Fruit fly (Drosophila melanogaster): Measurements from ENCODE around the gene CG14275.
A peak's percentile ranks its signal among the peaks of the same experiment; 100 is the strongest.

The CG14275 gene

dm6 chr2L:8342395-8342794 lies 15.1 kb downstream of the CG14275 start, which contains the start of gene CG14273:
CG14273 (plus strand) TSS chr2L:8342695.
- TF ChIP-seq D (optimal IDR thresholded peaks at IDR 0.05), result no peak
- no peak for TF ChIP-seq D (GFP tag; optimal IDR thresholded peaks at IDR 0.05)
- TF ChIP-seq CG3838 (GFP tag; optimal IDR thresholded peaks at IDR 0.05), result no peak
- TF ChIP-seq sens (GFP tag), result peak; percentile 11
- no peak for TF ChIP-seq CG12659 (GFP tag; optimal IDR thresholded peaks at IDR 0.05)

dm6 chr2L:8344536-8344935 lies 17.3 kb downstream of the CG14275 start:
- TF ChIP-seq sug (tag; optimal IDR thresholded peaks at IDR 0.05) (peak; percentile 51), BtbVII (GFP tag; optimal IDR thresholded peaks at IDR 0.05) (peak; percentile 2), Antp (GFP tag; optimal IDR thresholded peaks at IDR 0.05) (no peak), Pdp1 (GFP tag; optimal IDR thresholded peaks at IDR 0.05) (no peak), Hey (tag; optimal IDR thresholded peaks at IDR 0.05) (peak; percentile 14), CG18599 (GFP tag; optimal IDR thresholded peaks at IDR 0.05) (no peak), YL-1 (GFP tag; optimal IDR thresholded peaks at IDR 0.05) (no peak), CG15011 (GFP tag; optimal IDR thresholded peaks at IDR 0.05) (no peak), PHDP (tag; optimal IDR thresholded peaks at IDR 0.05) (no peak), CG5180 (GFP tag; optimal IDR thresholded peaks at IDR 0.05) (peak; percentile 74), Hr78 (GFP tag; optimal IDR thresholded peaks at IDR 0.05) (peak in 1 of 2 experiments; percentile 68), CG2712 (tag; optimal IDR thresholded peaks at IDR 0.05) (no peak), exex (tag; optimal IDR thresholded peaks at IDR 0.05) (peak; percentile 96), HmgD (GFP tag; optimal IDR thresholded peaks at IDR 0.05) (no peak), CG2129 (GFP tag; IDR thresholded peaks at IDR 0.05; ENCODE audit: partially characterized antibody) (no peak), Hmx (GFP tag; optimal IDR thresholded peaks at IDR 0.05) (no peak), lab (GFP tag; optimal IDR thresholded peaks at IDR 0.05) (peak; percentile 39), CG7556 (GFP tag; optimal IDR thresholded peaks at IDR 0.05) (no peak), pzg (GFP tag; optimal IDR thresholded peaks at IDR 0.05) (no peak), Sin3A (optimal IDR thresholded peaks at IDR 0.05) (no peak), CG32532 (GFP tag; IDR thresholded peaks at IDR 0.05) (no peak), HmgZ (tag; optimal IDR thresholded peaks at IDR 0.05) (peak; percentile 27), chinmo (GFP tag; IDR thresholded peaks at IDR 0.05; ENCODE audit: partially characterized antibody) (0 out of 4 replicates have a peak, but pooled peaks have one; percentile 37), B-H2 (GFP tag; optimal IDR thresholded peaks at IDR 0.05) (peak; percentile 18), Deaf1 (tag; optimal IDR thresholded peaks at IDR 0.05) (peak; percentile 16), MBD-R2 (GFP tag; IDR thresholded peaks at IDR 0.05) (no peak), grn (GFP tag; optimal IDR thresholded peaks at IDR 0.05) (peak; percentile 83), CG31365 (tag; optimal IDR thresholded peaks at IDR 0.05) (no peak), slbo (GFP tag; IDR thresholded peaks at IDR 0.05) (no peak), Nf-YA (GFP tag; IDR thresholded peaks at IDR 0.05) (no peak), Poxn (GFP tag; IDR thresholded peaks at IDR 0.05) (no peak), CG10209 (GFP tag; optimal IDR thresholded peaks at IDR 0.05) (no peak), grau (tag; optimal IDR thresholded peaks at IDR 0.05) (no peak), Oaz (GFP tag; IDR thresholded peaks at IDR 0.05) (no peak), D19B (GFP tag; optimal IDR thresholded peaks at IDR 0.05) (peak; percentile 48), CG34376 (GFP tag; optimal IDR thresholded peaks at IDR 0.05) (peak; percentile 78), fd102C (GFP tag; optimal IDR thresholded peaks at IDR 0.05) (no peak), kah (GFP tag; optimal IDR thresholded peaks at IDR 0.05) (no peak)

Measured in whole organism, embryonic.